Worm (Caenorhabditis elegans) whole organism, young adult: ENCODE results near the gene K05F6.10.

Experiments
- Y53G8AR.9 ChIP-seq: fragments of 200-800 bp; sonication (Bioruptor generic); conservative IDR thresholded peaks from 2 replicates; pipeline ENCODE4 v1.3.6; 2022; ENCODE audit warnings: missing genetic modification reagents, missing genetic modification characterization, missing compliant biosample characterization
- akir-1 ChIP-seq: fragments of 200-800 bp; sonication (Bioruptor generic); optimal IDR thresholded peaks from 2 replicates; lab custom pipeline; 2018; ENCODE audit warnings: mild to moderate bottlenecking, missing genetic modification characterization, moderate library complexity, missing compliant biosample characterization
- ama-1 ChIP-seq, 3 experiments: fragments of 150-350 bp in 1 of 3; sonication (generic microtip) in 2 of 3; optimal IDR thresholded peaks; 2 replicates each; lab custom pipeline; 2014 to 2018; ENCODE audit warnings: missing biosample characterization in 2 of 3, missing genetic modification characterization in 2 of 3, missing genetic modification reagents in 2 of 3
- aptf-3 ChIP-seq: fragments of 200-800 bp; sonication (Bioruptor generic); IDR thresholded peaks from 2 replicates; pipeline ENCODE4 v1.3.6; 2022; ENCODE audit warnings: missing genetic modification characterization, missing compliant biosample characterization
- ets-4 ChIP-seq: fragments of 200-800 bp; sonication (Bioruptor generic); optimal IDR thresholded peaks from 2 replicates; lab custom pipeline; 2018; ENCODE audit warnings: mild to moderate bottlenecking, missing genetic modification characterization, missing compliant biosample characterization
- madf-3 ChIP-seq: fragments of 200-800 bp; sonication (Bioruptor generic); IDR thresholded peaks from 2 replicates; pipeline ENCODE4 v1.3.6; 2022; ENCODE audit warnings: missing genetic modification reagents, missing genetic modification characterization, missing compliant biosample characterization
- rpc-1 ChIP-seq, 2 experiments: fragments of 150-350 bp in 1 of 2; sonication (generic microtip) in 1 of 2; optimal IDR thresholded peaks; 2 replicates each; lab custom pipeline; 2014 to 2018; ENCODE audit warnings: missing biosample characterization in 1 of 2, missing genetic modification characterization in 1 of 2, missing genetic modification reagents in 1 of 2, missing genotype in 1 of 2

- TF ChIP-seq akir-1 (GFP tag; lab: Kevin White, UChicago) (no peak), madf-3 (GFP tag; lab: Robert Waterston, UW) (no peak), ama-1 (optimal IDR thresholded peaks at IDR 0.05; lab: Kevin White, UChicago) (no peak), ama-1 (GFP tag; optimal IDR thresholded peaks at IDR 0.05; lab: Kevin White, UChicago) (no peak), Y53G8AR.9 (GFP tag; lab: Robert Waterston, UW) (no peak), rpc-1 (optimal IDR thresholded peaks at IDR 0.05; lab: Kevin White, UChicago) (no peak), rpc-1 (tag; optimal IDR thresholded peaks at IDR 0.05; lab: Kevin White, UChicago) (no peak), aptf-3 (no peak), ets-4 (GFP tag; lab: Kevin White, UChicago) (no peak)
These were observed 33.0 kb upstream of the K05F6.10 start for ce11 chrII:1608915-1609314.
